Fruit fly (Drosophila melanogaster) whole organism, embryonic: ENCODE results near the gene gfzf.

Experiments
- ATbp ChIP-seq: fragments of 200-800 bp; sonication (Bioruptor generic); optimal IDR thresholded peaks from 2 replicates; lab custom pipeline; 2017; ENCODE audit warnings: missing biosample characterization, mild to moderate bottlenecking, missing genetic modification characterization, missing genetic modification reagents
- C15 ChIP-seq: fragments of 200-800 bp; sonication (Bioruptor generic); IDR thresholded peaks from 3 replicates; pipeline ENCODE4 v1.3.6; 2022; ENCODE audit warnings: missing biosample characterization, missing genetic modification characterization
- CG10543 ChIP-seq: fragments of 200-800 bp; sonication (Bioruptor generic); optimal IDR thresholded peaks from 3 replicates; lab custom pipeline; 2017; ENCODE audit warnings: missing biosample characterization, mild to moderate bottlenecking, missing genetic modification characterization, moderate library complexity
- CG11560 ChIP-seq: fragments of 200-800 bp; sonication (Bioruptor generic); IDR thresholded peaks from 3 replicates; pipeline ENCODE4 v1.3.6; 2022; ENCODE audit warnings: missing biosample characterization, missing genetic modification characterization
- CG11695 ChIP-seq: fragments of 200-800 bp; sonication (Bioruptor generic); IDR thresholded peaks from 3 replicates; pipeline ENCODE4 v1.3.6; 2022; ENCODE audit warnings: missing biosample characterization, missing genetic modification characterization
- CG12104 ChIP-seq: fragments of 200-800 bp; sonication (Bioruptor generic); optimal IDR thresholded peaks from 3 replicates; lab custom pipeline; 2016; ENCODE audit warnings: missing biosample characterization, missing genetic modification characterization
- CG12391 ChIP-seq: fragments of 200-800 bp; sonication (Bioruptor generic); optimal IDR thresholded peaks from 3 replicates; lab custom pipeline; 2018; ENCODE audit warnings: missing biosample characterization, mild to moderate bottlenecking, missing genetic modification characterization, moderate library complexity
- CG14710 ChIP-seq: fragments of 200-800 bp; sonication (Bioruptor generic); optimal IDR thresholded peaks from 3 replicates; lab custom pipeline; 2019; ENCODE audit warnings: missing biosample characterization, mild to moderate bottlenecking, missing genetic modification characterization, moderate library complexity
- CG15011 ChIP-seq: fragments of 200-800 bp; sonication (Bioruptor generic); optimal IDR thresholded peaks from 3 replicates; lab custom pipeline; 2018; ENCODE audit warnings: missing biosample characterization, mild to moderate bottlenecking, missing genetic modification characterization
- CG15269 ChIP-seq: fragments of 200-800 bp; sonication (Bioruptor generic); optimal IDR thresholded peaks from 2 replicates; lab custom pipeline; 2018; ENCODE audit warnings: missing biosample characterization, mild to moderate bottlenecking, missing genetic modification characterization, moderate library complexity
- CG15696 ChIP-seq: fragments of 200-800 bp; sonication (Bioruptor generic); optimal IDR thresholded peaks from 2 replicates; lab custom pipeline; 2019; ENCODE audit warnings: missing biosample characterization, mild to moderate bottlenecking, missing genetic modification characterization, moderate library complexity
- CG1602 ChIP-seq: fragments of 200-800 bp; sonication (Bioruptor generic); optimal IDR thresholded peaks from 3 replicates; lab custom pipeline; 2016; ENCODE audit warnings: missing biosample characterization, missing genetic modification characterization
- CG1603 ChIP-seq: fragments of 200-800 bp; sonication (Bioruptor generic); optimal IDR thresholded peaks from 2 replicates; lab custom pipeline; 2019; ENCODE audit warnings: missing biosample characterization, mild to moderate bottlenecking, missing genetic modification characterization, moderate library complexity
- CG1647 ChIP-seq: fragments of 200-800 bp; sonication (Bioruptor generic); optimal IDR thresholded peaks from 3 replicates; lab custom pipeline; 2016; ENCODE audit warnings: missing biosample characterization, missing genetic modification characterization
- CG17328 ChIP-seq: fragments of 200-800 bp; sonication (Bioruptor generic); IDR thresholded peaks from 2 replicates; pipeline ENCODE4 v1.3.6; 2022; ENCODE audit warnings: missing biosample characterization, missing genetic modification characterization
- CG17361 ChIP-seq: fragments of 200-800 bp; sonication (Bioruptor generic); IDR thresholded peaks from 3 replicates; pipeline ENCODE4 v1.3.6; 2022; ENCODE audit warnings: missing biosample characterization, missing genetic modification characterization
- CG17829 ChIP-seq: fragments of 200-800 bp; optimal IDR thresholded peaks from 2 replicates; lab custom pipeline; 2019; ENCODE audit warnings: missing biosample characterization, mild to moderate bottlenecking, missing genetic modification characterization, moderate library complexity
- CG2202 ChIP-seq: fragments of 200-800 bp; sonication (Bioruptor generic); optimal IDR thresholded peaks from 2 replicates; lab custom pipeline; 2018; ENCODE audit warnings: missing biosample characterization, mild to moderate bottlenecking, missing genetic modification characterization
- CG31365 ChIP-seq: fragments of 200-800 bp; sonication (Bioruptor generic); optimal IDR thresholded peaks from 2 replicates; lab custom pipeline; 2018; ENCODE audit warnings: missing biosample characterization, mild to moderate bottlenecking, missing genetic modification characterization
- CG34224 ChIP-seq: fragments of 200-800 bp; sonication (Bioruptor generic); IDR thresholded peaks from 3 replicates; pipeline ENCODE4 v1.3.6; 2022; ENCODE audit warnings: missing biosample characterization, missing genetic modification characterization; ENCODE audit not compliant: partially characterized antibody
- CG4328 ChIP-seq: fragments of 200-800 bp; sonication (Bioruptor generic); optimal IDR thresholded peaks from 3 replicates; lab custom pipeline; 2017; ENCODE audit warnings: missing biosample characterization, missing genetic modification reagents, missing genetic modification characterization
- CG6765 ChIP-seq: fragments of 200-800 bp; sonication (Bioruptor generic); optimal IDR thresholded peaks from 3 replicates; lab custom pipeline; 2017; ENCODE audit warnings: missing biosample characterization, mild to moderate bottlenecking, missing genetic modification characterization
- Dek ChIP-seq: fragments of 200-800 bp; sonication (Bioruptor generic); optimal IDR thresholded peaks from 3 replicates; lab custom pipeline; 2019; ENCODE audit warnings: missing biosample characterization, mild to moderate bottlenecking, missing genetic modification characterization, moderate library complexity
- E2f2 ChIP-seq: fragments of 200-800 bp; sonication (Bioruptor generic); IDR thresholded peaks from 2 replicates; pipeline ENCODE4 v1.3.6; 2022; ENCODE audit warnings: missing biosample characterization, missing genetic modification characterization
- ERR ChIP-seq: fragments of 200-800 bp; sonication (Bioruptor generic); optimal IDR thresholded peaks from 2 replicates; lab custom pipeline; 2016; ENCODE audit warnings: missing biosample characterization, missing genetic modification characterization
- Fer1 ChIP-seq: fragments of 200-800 bp; sonication (Bioruptor generic); optimal IDR thresholded peaks from 2 replicates; lab custom pipeline; 2017; ENCODE audit warnings: missing biosample characterization, mild to moderate bottlenecking, missing genetic modification characterization
- HLHmδ ChIP-seq: fragments of 200-800 bp; sonication (Bioruptor generic); optimal IDR thresholded peaks from 2 replicates; lab custom pipeline; 2018; ENCODE audit warnings: missing biosample characterization, mild to moderate bottlenecking, missing genetic modification characterization, moderate library complexity
- Hsf ChIP-seq: fragments of 200-800 bp; sonication (Bioruptor generic); optimal IDR thresholded peaks from 3 replicates; lab custom pipeline; 2016; ENCODE audit warnings: missing biosample characterization, missing genetic modification characterization
- Lim3 ChIP-seq: fragments of 200-800 bp; sonication (Bioruptor generic); IDR thresholded peaks from 2 replicates; pipeline ENCODE4 v1.3.6; 2022; ENCODE audit warnings: missing biosample characterization, missing genetic modification characterization
- Nf-YA ChIP-seq: fragments of 200-800 bp; sonication (Bioruptor generic); IDR thresholded peaks from 2 replicates; pipeline ENCODE4 v1.3.6; 2022; ENCODE audit warnings: missing biosample characterization, missing genetic modification characterization
- Rfx ChIP-seq: fragments of 200-800 bp; sonication (Bioruptor generic); IDR thresholded peaks from 2 replicates; pipeline ENCODE4 v1.3.6; 2022; ENCODE audit warnings: missing biosample characterization, missing genetic modification characterization
- Sin3A ChIP-seq: fragments of >200 bp; optimal IDR thresholded peaks from 2 replicates; lab custom pipeline; 2018
- crp ChIP-seq, 2 experiments: fragments of 200-800 bp; sonication (Bioruptor generic); optimal IDR thresholded peaks; 2 replicates in 1 of 2; 3 replicates in 1 of 2; lab custom pipeline; 2017; ENCODE audit warnings: missing biosample characterization in 2 of 2, missing genetic modification characterization in 2 of 2, mild to moderate bottlenecking in 1 of 2, moderate library complexity in 1 of 2
- dm ChIP-seq: fragments of 200-800 bp; sonication (Bioruptor generic); optimal IDR thresholded peaks from 3 replicates; lab custom pipeline; 2016; ENCODE audit warnings: missing biosample characterization, missing genetic modification characterization
- emc ChIP-seq: fragments of 200-800 bp; sonication (Bioruptor generic); optimal IDR thresholded peaks from 2 replicates; lab custom pipeline; 2016; ENCODE audit warnings: missing biosample characterization, missing genetic modification characterization
- ems ChIP-seq: fragments of 200-800 bp; sonication (Bioruptor generic); optimal IDR thresholded peaks from 3 replicates; lab custom pipeline; 2016; ENCODE audit warnings: missing biosample characterization, missing genetic modification characterization
- gsb ChIP-seq: fragments of 200-800 bp; sonication (Bioruptor generic); IDR thresholded peaks from 2 replicates; pipeline ENCODE4 v1.3.6; 2022; ENCODE audit warnings: missing biosample characterization, missing genetic modification characterization
- gsb-n ChIP-seq: fragments of 200-800 bp; sonication (Bioruptor generic); optimal IDR thresholded peaks from 3 replicates; lab custom pipeline; 2018; ENCODE audit warnings: missing biosample characterization, mild to moderate bottlenecking, missing genetic modification characterization
- h ChIP-seq: fragments of >200 bp; optimal IDR thresholded peaks from 2 replicates; lab custom pipeline; 2017
- kni ChIP-seq: fragments of 200-800 bp; sonication (Bioruptor generic); optimal IDR thresholded peaks from 3 replicates; lab custom pipeline; 2017; ENCODE audit warnings: mild to moderate bottlenecking, missing biosample characterization, missing genetic modification reagents, missing genetic modification characterization
- lab ChIP-seq: fragments of 200-800 bp; sonication (Bioruptor generic); optimal IDR thresholded peaks from 3 replicates; lab custom pipeline; 2017; ENCODE audit warnings: missing biosample characterization, missing genetic modification characterization, mild to moderate bottlenecking, moderate library complexity, missing genetic modification reagents
- nom ChIP-seq: fragments of 200-800 bp; sonication (Bioruptor generic); optimal IDR thresholded peaks from 2 replicates; lab custom pipeline; 2017; ENCODE audit warnings: missing biosample characterization, missing genetic modification characterization, mild to moderate bottlenecking, moderate library complexity, missing genetic modification reagents
- odd ChIP-seq: fragments of 200-800 bp; sonication (Bioruptor generic); optimal IDR thresholded peaks from 2 replicates; lab custom pipeline; 2017; ENCODE audit warnings: missing biosample characterization, mild to moderate bottlenecking, missing genetic modification characterization
- peb ChIP-seq: fragments of 200-800 bp; sonication (Bioruptor generic); IDR thresholded peaks from 2 replicates; pipeline ENCODE4 v1.3.6; 2022; ENCODE audit warnings: missing biosample characterization, missing genetic modification characterization
- pros ChIP-seq: fragments of 200-800 bp; sonication (Bioruptor generic); optimal IDR thresholded peaks from 3 replicates; lab custom pipeline; 2019; ENCODE audit warnings: missing biosample characterization, mild to moderate bottlenecking, missing genetic modification characterization, moderate library complexity
- psq ChIP-seq: fragments of 200-800 bp; sonication (Bioruptor generic); optimal IDR thresholded peaks from 2 replicates; lab custom pipeline; 2017; ENCODE audit warnings: missing biosample characterization, missing genetic modification characterization
- sens ChIP-seq: fragments of 200-800 bp; sonication (Bioruptor generic); peaks from one replicate; lab custom pipeline; 2016; ENCODE audit warnings: missing biosample characterization, missing genetic modification characterization
- so ChIP-seq: fragments of 200-800 bp; sonication (Bioruptor generic); IDR thresholded peaks from 3 replicates; pipeline ENCODE4 v1.3.6; 2022; ENCODE audit warnings: missing biosample characterization, missing genetic modification characterization
- sqz ChIP-seq: fragments of 200-800 bp; sonication (Bioruptor generic); optimal IDR thresholded peaks from 3 replicates; lab custom pipeline; 2018; ENCODE audit warnings: missing biosample characterization, mild to moderate bottlenecking, missing genetic modification characterization
- trh ChIP-seq: fragments of 200-800 bp; sonication (Bioruptor generic); optimal IDR thresholded peaks from 2 replicates; lab custom pipeline; 2016; ENCODE audit warnings: missing biosample characterization, missing genetic modification characterization
- ttk ChIP-seq: fragments of 200-800 bp; sonication (Bioruptor generic); IDR thresholded peaks from 2 replicates; pipeline ENCODE4 v2.1.2; 2022; ENCODE audit warnings: missing biosample characterization, missing genetic modification characterization
- z ChIP-seq: fragments of 200-800 bp; sonication (Bioruptor generic); IDR thresholded peaks from 3 replicates; pipeline ENCODE4 v1.3.6; 2022; ENCODE audit warnings: missing biosample characterization, missing genetic modification characterization

gfzf gene

DNA sequence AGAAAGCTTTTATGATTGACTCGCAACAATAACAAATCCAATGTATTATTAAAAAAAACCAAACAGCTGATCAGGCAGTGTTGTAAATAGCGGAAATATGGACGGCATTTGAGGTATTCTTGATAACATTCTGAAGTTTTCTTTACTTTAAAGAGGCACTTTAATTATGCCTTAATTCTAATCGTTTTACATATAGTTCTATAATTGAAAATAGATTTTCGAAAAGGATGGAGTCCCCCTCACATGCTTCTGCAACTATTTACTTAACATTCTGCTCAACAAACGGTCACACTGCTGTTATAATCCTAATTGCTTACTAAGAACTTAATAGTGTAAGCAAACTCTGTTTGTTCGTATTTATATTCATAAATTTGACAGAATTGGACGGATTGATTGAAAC is 22.8 kb downstream of the gfzf start, which contains the start of gene CG10068 (continued):
- peak; percentile 90 for TF ChIP-seq Hsf (GFP tag; lab: Kevin White, UChicago)
- TF ChIP-seq CG31365: peak; percentile 64
- peak; percentile 75 for TF ChIP-seq CG1647 (GFP tag; lab: Kevin White, UChicago)
- TF ChIP-seq ATbp (GFP tag; lab: Kevin White, UChicago): peak; percentile 80
- TF ChIP-seq gsb (GFP tag; lab: Robert Waterston, UW): peak; percentile 76
- TF ChIP-seq CG11560 (tag; lab: Robert Waterston, UW): no peak
- TF ChIP-seq E2f2 (GFP tag; lab: Robert Waterston, UW): peak; percentile 70
- peak; percentile 76 for TF ChIP-seq peb
- peak; percentile 89 for TF ChIP-seq Nf-YA
- no peak for TF ChIP-seq h (lab: Kevin White, UChicago)
- TF ChIP-seq ttk (GFP tag; lab: Robert Waterston, UW): peak; percentile 92
- TF ChIP-seq Lim3 (GFP tag; lab: Robert Waterston, UW): peak; percentile 50; the same call in 1 of the 2 replicates
- TF ChIP-seq z (GFP tag; lab: Robert Waterston, UW): peak; percentile 66; the same call in 2 of the 3 replicates
- peak; percentile 23 for TF ChIP-seq pros
- TF ChIP-seq CG1602 (GFP tag; lab: Kevin White, UChicago): peak; percentile 89
- peak; percentile 85 for TF ChIP-seq CG15696 (tag; lab: Kevin White, UChicago)
- TF ChIP-seq crp (GFP tag; optimal IDR thresholded peaks at IDR 0.05; lab: Kevin White, UChicago): peak; percentile 94 to 96
- peak; percentile 92 for TF ChIP-seq Rfx (GFP tag; lab: Robert Waterston, UW)
- no peak for TF ChIP-seq HLHmδ (GFP tag; lab: Kevin White, UChicago)
- TF ChIP-seq CG12391 (tag; lab: Kevin White, UChicago): peak; percentile 95
- TF ChIP-seq ERR (GFP tag; lab: Kevin White, UChicago): peak; percentile 76
- peak; percentile 73; the same call in 2 of the 3 replicates for TF ChIP-seq C15
- peak; percentile 93 for TF ChIP-seq CG14710 (tag; lab: Kevin White, UChicago)
- TF ChIP-seq CG34224 (GFP tag; lab: Robert Waterston, UW): peak; percentile 48; the same call in 2 of the 3 replicates
- TF ChIP-seq CG12104 (GFP tag; lab: Kevin White, UChicago): peak; percentile 70
- peak; percentile 90 for TF ChIP-seq so (GFP tag; lab: Robert Waterston, UW)
- peak; percentile 84 for TF ChIP-seq Fer1
- TF ChIP-seq kni (GFP tag; lab: Kevin White, UChicago): peak; percentile 61
- peak; percentile 99 for TF ChIP-seq sqz (GFP tag; lab: Kevin White, UChicago)
- TF ChIP-seq CG17328 (GFP tag; lab: Robert Waterston, UW): peak; percentile 96
- peak; percentile 94 for TF ChIP-seq CG17829 (tag; lab: Kevin White, UChicago)
- TF ChIP-seq emc: peak; percentile 69
- TF ChIP-seq CG11695 (GFP tag; lab: Robert Waterston, UW): peak; percentile 93
- peak; percentile 67 for TF ChIP-seq CG10543
- peak; percentile 69 for TF ChIP-seq CG6765 (GFP tag; lab: Kevin White, UChicago)
- TF ChIP-seq CG15269 (tag; lab: Kevin White, UChicago): peak; percentile 88
- peak; percentile 62 for TF ChIP-seq dm (GFP tag; lab: Kevin White, UChicago)
- peak; percentile 94 for TF ChIP-seq lab (GFP tag; lab: Kevin White, UChicago)
- peak; percentile 88 for TF ChIP-seq ems
- no peak for TF ChIP-seq Sin3A (lab: Kevin White, UChicago)
- peak; percentile 66 for TF ChIP-seq psq
- TF ChIP-seq CG1603 (tag; lab: Kevin White, UChicago): peak; percentile 89
- peak; percentile 82 for TF ChIP-seq Dek (tag; lab: Kevin White, UChicago)
- peak; percentile 90 for TF ChIP-seq gsb-n (tag; lab: Kevin White, UChicago)
- TF ChIP-seq CG17361 (GFP tag; lab: Robert Waterston, UW): peak; percentile 90
- peak; percentile 79 for TF ChIP-seq CG15011 (GFP tag; lab: Kevin White, UChicago)
- TF ChIP-seq nom (GFP tag; lab: Kevin White, UChicago): peak; percentile 63
- TF ChIP-seq CG4328: peak; percentile 71
- peak; percentile 68 for TF ChIP-seq trh (GFP tag; lab: Kevin White, UChicago)
- TF ChIP-seq CG2202 (tag; lab: Kevin White, UChicago): peak; percentile 87
- peak; percentile 99 for TF ChIP-seq sens (GFP tag; lab: Kevin White, UChicago)
- TF ChIP-seq odd: peak; percentile 42
